Fruit fly (Drosophila melanogaster) whole organism, embryonic: ENCODE measurements around the gene Drsl2.

Experiments used
- CG10366 ChIP-seq: fragments of 200-800 bp; sonication (Bioruptor generic); IDR thresholded peaks from 2 replicates; pipeline ENCODE4 v1.3.6; 2022; ENCODE audit warnings: missing biosample characterization, missing genetic modification characterization
- CG10654 ChIP-seq: fragments of 200-800 bp; sonication (Bioruptor generic); optimal IDR thresholded peaks from 2 replicates; lab custom pipeline; 2016; ENCODE audit warnings: missing biosample characterization, missing genetic modification characterization
- CG11695 ChIP-seq: fragments of 200-800 bp; sonication (Bioruptor generic); IDR thresholded peaks from 3 replicates; pipeline ENCODE4 v1.3.6; 2022; ENCODE audit warnings: missing biosample characterization, missing genetic modification characterization
- CG13424 ChIP-seq: fragments of 200-800 bp; sonication (Bioruptor generic); optimal IDR thresholded peaks from 2 replicates; lab custom pipeline; 2019; ENCODE audit warnings: missing biosample characterization, mild to moderate bottlenecking, missing genetic modification characterization, moderate library complexity
- CG1529 ChIP-seq: fragments of 200-800 bp; sonication (Bioruptor generic); optimal IDR thresholded peaks from 3 replicates; lab custom pipeline; 2018; ENCODE audit warnings: missing biosample characterization, missing genetic modification characterization
- CG17186 ChIP-seq: fragments of 200-800 bp; sonication (Bioruptor generic); optimal IDR thresholded peaks from 3 replicates; lab custom pipeline; 2017; ENCODE audit warnings: missing biosample characterization, missing genetic modification reagents, missing genetic modification characterization
- CG18476 ChIP-seq: fragments of 200-800 bp; sonication (Bioruptor generic); optimal IDR thresholded peaks from 2 replicates; lab custom pipeline; 2016; ENCODE audit warnings: missing biosample characterization, mild to moderate bottlenecking, missing genetic modification characterization
- CG2129 ChIP-seq: fragments of 200-800 bp; sonication (Bioruptor generic); IDR thresholded peaks from 2 replicates; pipeline ENCODE4 v1.3.6; 2022; ENCODE audit warnings: missing biosample characterization, missing genetic modification characterization; ENCODE audit not compliant: partially characterized antibody
- CG2199 ChIP-seq: fragments of 200-800 bp; sonication (Bioruptor generic); IDR thresholded peaks from 3 replicates; pipeline ENCODE4 v1.3.6; 2022; ENCODE audit warnings: missing biosample characterization, missing genetic modification characterization
- CG30403 ChIP-seq: fragments of 200-800 bp; sonication (Bioruptor generic); optimal IDR thresholded peaks from 3 replicates; lab custom pipeline; 2016; ENCODE audit warnings: missing biosample characterization, missing genetic modification characterization
- CG30431 ChIP-seq: fragments of 200-800 bp; sonication (Bioruptor generic); optimal IDR thresholded peaks from 2 replicates; lab custom pipeline; 2017; ENCODE audit warnings: missing biosample characterization, missing genetic modification characterization
- CG31388 ChIP-seq: fragments of 200-800 bp; sonication (Bioruptor generic); optimal IDR thresholded peaks from 2 replicates; lab custom pipeline; 2016; ENCODE audit warnings: missing biosample characterization, missing genetic modification characterization
- CG3838 ChIP-seq: fragments of 200-800 bp; sonication (Bioruptor generic); optimal IDR thresholded peaks from 3 replicates; lab custom pipeline; 2016; ENCODE audit warnings: missing biosample characterization, missing genetic modification characterization
- CG4282 ChIP-seq: fragments of 200-800 bp; sonication (Bioruptor generic); optimal IDR thresholded peaks from 2 replicates; lab custom pipeline; 2016; ENCODE audit warnings: missing biosample characterization, missing genetic modification characterization
- CG4360 ChIP-seq: fragments of 200-800 bp; sonication (Bioruptor generic); IDR thresholded peaks from 2 replicates; pipeline ENCODE4 v1.3.6; 2022; ENCODE audit warnings: missing biosample characterization, missing genetic modification characterization
- CG4424 ChIP-seq: fragments of 200-800 bp; sonication (Bioruptor generic); optimal IDR thresholded peaks from 3 replicates; lab custom pipeline; 2016; ENCODE audit warnings: missing biosample characterization, missing genetic modification characterization
- CG6254 ChIP-seq: fragments of 200-800 bp; sonication (Bioruptor generic); optimal IDR thresholded peaks from 3 replicates; lab custom pipeline; 2017; ENCODE audit warnings: mild to moderate bottlenecking, missing biosample characterization, missing genetic modification reagents, missing genetic modification characterization
- CG6654 ChIP-seq: fragments of 200-800 bp; sonication (Bioruptor generic); optimal IDR thresholded peaks from 2 replicates; lab custom pipeline; 2017; ENCODE audit warnings: missing biosample characterization, mild to moderate bottlenecking, missing genetic modification characterization
- CG7839 ChIP-seq: fragments of 200-800 bp; sonication (Bioruptor generic); optimal IDR thresholded peaks from 3 replicates; lab custom pipeline; 2018; ENCODE audit warnings: missing biosample characterization, mild to moderate bottlenecking, missing genetic modification characterization, moderate library complexity
- Camta ChIP-seq: fragments of 200-800 bp; sonication (Bioruptor generic); optimal IDR thresholded peaks from 2 replicates; lab custom pipeline; 2016; ENCODE audit warnings: missing biosample characterization, missing genetic modification characterization
- D19B ChIP-seq: fragments of 200-800 bp; sonication (Bioruptor generic); optimal IDR thresholded peaks from 2 replicates; lab custom pipeline; 2017; ENCODE audit warnings: missing biosample characterization, mild to moderate bottlenecking, missing genetic modification characterization
- Deaf1 ChIP-seq: fragments of 200-800 bp; optimal IDR thresholded peaks from 3 replicates; lab custom pipeline; 2019; ENCODE audit warnings: missing biosample characterization, mild to moderate bottlenecking, missing genetic modification characterization, moderate library complexity
- Drgx ChIP-seq: fragments of 200-800 bp; sonication (Bioruptor generic); IDR thresholded peaks from 2 replicates; pipeline ENCODE4 v1.3.6; 2022; ENCODE audit warnings: missing biosample characterization, missing genetic modification characterization
- Eip74EF ChIP-seq, 2 experiments: fragments of 200-800 bp in 1 of 2; fragments of >200 bp in 1 of 2; sonication (Bioruptor generic) in 1 of 2; optimal IDR thresholded peaks; 2 replicates each; lab custom pipeline; 2017 to 2019; ENCODE audit warnings: missing biosample characterization in 2 of 2, missing genetic modification characterization in 2 of 2, mild to moderate bottlenecking in 1 of 2, moderate library complexity in 1 of 2
- Elba2 ChIP-seq: fragments of 200-800 bp; sonication (Bioruptor generic); optimal IDR thresholded peaks from 3 replicates; lab custom pipeline; 2016; ENCODE audit warnings: missing biosample characterization, missing genetic modification characterization
- Hey ChIP-seq: fragments of 200-800 bp; sonication (Bioruptor generic); optimal IDR thresholded peaks from 3 replicates; lab custom pipeline; 2018; ENCODE audit warnings: missing biosample characterization, mild to moderate bottlenecking, missing genetic modification characterization
- Jarid2 ChIP-seq: fragments of 200-800 bp; sonication (Bioruptor generic); optimal IDR thresholded peaks from 3 replicates; lab custom pipeline; 2017; ENCODE audit warnings: mild to moderate bottlenecking, missing biosample characterization, missing genetic modification reagents, missing genetic modification characterization
- Meics ChIP-seq: fragments of 200-800 bp; sonication (Bioruptor generic); optimal IDR thresholded peaks from 2 replicates; lab custom pipeline; 2017; ENCODE audit warnings: missing biosample characterization, mild to moderate bottlenecking, missing genetic modification characterization
- Oaz ChIP-seq: fragments of 200-800 bp; sonication (Bioruptor generic); IDR thresholded peaks from 2 replicates; pipeline ENCODE4 v1.3.6; 2022; ENCODE audit warnings: missing biosample characterization, missing genetic modification characterization
- Poxn ChIP-seq: fragments of 200-800 bp; sonication (Bioruptor generic); IDR thresholded peaks from 2 replicates; pipeline ENCODE4 v1.3.6; 2022; ENCODE audit warnings: missing biosample characterization, missing genetic modification characterization
- Sin3A ChIP-seq: fragments of >200 bp; optimal IDR thresholded peaks from 2 replicates; lab custom pipeline; 2018
- Spps ChIP-seq: fragments of 200-800 bp; sonication (Bioruptor generic); optimal IDR thresholded peaks from 2 replicates; lab custom pipeline; 2018; ENCODE audit warnings: missing biosample characterization, mild to moderate bottlenecking, missing genetic modification characterization
- Ssrp ChIP-seq: fragments of 200-800 bp; sonication (Bioruptor generic); optimal IDR thresholded peaks from 2 replicates; lab custom pipeline; 2018; ENCODE audit warnings: missing biosample characterization, mild to moderate bottlenecking, missing genetic modification characterization, moderate library complexity
- Taf1 ChIP-seq: fragments of 200-800 bp; sonication (Bioruptor generic); IDR thresholded peaks from 2 replicates; pipeline ENCODE4 v1.3.6; 2022; ENCODE audit warnings: missing biosample characterization, missing genetic modification characterization
- bowl ChIP-seq: fragments of 200-800 bp; sonication (Bioruptor generic); IDR thresholded peaks from 2 replicates; pipeline ENCODE4 v1.3.6; 2022; ENCODE audit warnings: missing biosample characterization, missing genetic modification characterization
- cad ChIP-seq: fragments of >200 bp; optimal IDR thresholded peaks from 2 replicates; lab custom pipeline; 2017; ENCODE audit warnings: missing biosample characterization, missing genetic modification characterization
- cato ChIP-seq: fragments of 200-800 bp; sonication (Bioruptor generic); optimal IDR thresholded peaks from 2 replicates; lab custom pipeline; 2016; ENCODE audit warnings: missing biosample characterization, missing genetic modification characterization, borderline replicate concordance
- croc ChIP-seq: fragments of 200-800 bp; sonication (Bioruptor generic); conservative IDR thresholded peaks from 3 replicates; pipeline ENCODE4 v1.3.6; 2022; ENCODE audit warnings: missing biosample characterization, missing genetic modification characterization
- en ChIP-seq: fragments of 200-800 bp; sonication (Bioruptor generic); optimal IDR thresholded peaks from 2 replicates; lab custom pipeline; 2016; ENCODE audit warnings: missing biosample characterization, missing genetic modification characterization
- gem ChIP-seq: fragments of 200-800 bp; sonication (Bioruptor generic); optimal IDR thresholded peaks from 2 replicates; lab custom pipeline; 2019; ENCODE audit warnings: missing biosample characterization, mild to moderate bottlenecking, missing genetic modification characterization, moderate library complexity
- gfzf ChIP-seq: fragments of 200-800 bp; sonication (Bioruptor generic); optimal IDR thresholded peaks from 2 replicates; lab custom pipeline; 2016; ENCODE audit warnings: missing biosample characterization, mild to moderate bottlenecking, missing genetic modification characterization, moderate library complexity
- grau ChIP-seq: fragments of 200-800 bp; optimal IDR thresholded peaks from 3 replicates; lab custom pipeline; 2019; ENCODE audit warnings: missing biosample characterization, mild to moderate bottlenecking, missing genetic modification characterization, moderate library complexity
- nau ChIP-seq: fragments of 200-800 bp; sonication (Bioruptor generic); optimal IDR thresholded peaks from 3 replicates; lab custom pipeline; 2017; ENCODE audit warnings: missing biosample characterization, mild to moderate bottlenecking, missing genetic modification characterization, missing genetic modification reagents
- nerfin-2 ChIP-seq: fragments of 200-800 bp; sonication (Bioruptor generic); IDR thresholded peaks from 2 replicates; pipeline ENCODE4 v1.3.6; 2022; ENCODE audit warnings: missing biosample characterization, missing genetic modification characterization; ENCODE audit not compliant: partially characterized antibody
- p53 ChIP-seq: fragments of 200-800 bp; sonication (Bioruptor generic); optimal IDR thresholded peaks from 2 replicates; lab custom pipeline; 2016; ENCODE audit warnings: missing biosample characterization, missing genetic modification characterization
- peb ChIP-seq: fragments of 200-800 bp; sonication (Bioruptor generic); IDR thresholded peaks from 2 replicates; pipeline ENCODE4 v1.3.6; 2022; ENCODE audit warnings: missing biosample characterization, missing genetic modification characterization
- pnt ChIP-seq: fragments of 200-800 bp; sonication (Bioruptor generic); optimal IDR thresholded peaks from 3 replicates; lab custom pipeline; 2016; ENCODE audit warnings: missing biosample characterization, missing genetic modification characterization
- sim ChIP-seq: fragments of 200-800 bp; sonication (Bioruptor generic); IDR thresholded peaks from 2 replicates; pipeline ENCODE4 v1.3.6; 2022; ENCODE audit warnings: missing biosample characterization, missing genetic modification characterization
- ssp ChIP-seq: fragments of 200-800 bp; sonication (Bioruptor generic); IDR thresholded peaks from 2 replicates; pipeline ENCODE4 v1.3.6; 2022; ENCODE audit warnings: missing biosample characterization, missing genetic modification characterization
- wdn ChIP-seq: fragments of 200-800 bp; sonication (Bioruptor generic); IDR thresholded peaks from 2 replicates; pipeline ENCODE4 v1.3.6; 2022; ENCODE audit warnings: missing biosample characterization, missing genetic modification characterization
- zen ChIP-seq: fragments of 200-800 bp; sonication (Bioruptor generic); optimal IDR thresholded peaks from 3 replicates; lab custom pipeline; 2018; ENCODE audit warnings: missing biosample characterization, mild to moderate bottlenecking, missing genetic modification characterization, moderate library complexity

The Drsl2 gene

dm6 chr3L:3338882-3339590, 24.9 kb downstream of the Drsl2 start:
- TF ChIP-seq CG17186, result no peak
- TF ChIP-seq grau, result peak; percentile 2
- TF ChIP-seq ssp, result no peak
- no peak for TF ChIP-seq nau (GFP tag; lab: Kevin White, UChicago)
- TF ChIP-seq CG6254, result peak; percentile 27
- no peak for TF ChIP-seq Oaz (GFP tag; lab: Robert Waterston, UW)
- no peak for TF ChIP-seq peb (GFP tag; lab: Robert Waterston, UW)
- TF ChIP-seq p53 (GFP tag; lab: Kevin White, UChicago), result no peak
- peak; percentile 91 for TF ChIP-seq Elba2 (GFP tag; lab: Kevin White, UChicago)
- TF ChIP-seq Jarid2, result no peak
- TF ChIP-seq bowl (GFP tag; lab: Robert Waterston, UW), result no peak
- TF ChIP-seq Eip74EF (GFP tag; optimal IDR thresholded peaks at IDR 0.05; lab: Kevin White, UChicago), result no peak
- TF ChIP-seq Drgx (GFP tag; lab: Robert Waterston, UW), result peak; percentile 75
- TF ChIP-seq nerfin-2 (GFP tag; lab: Robert Waterston, UW), result no peak
- TF ChIP-seq zen (tag; lab: Kevin White, UChicago), result peak; percentile 47
- TF ChIP-seq CG2129 (GFP tag; lab: Robert Waterston, UW), result no peak
- peak; percentile 93 for TF ChIP-seq CG6654 (GFP tag; lab: Kevin White, UChicago)
- 0 out of 3 replicates have a peak, but pooled peaks have one; percentile 41 for TF ChIP-seq CG2199 (GFP tag; lab: Robert Waterston, UW)
- TF ChIP-seq CG7839 (tag; lab: Kevin White, UChicago), result no peak
- TF ChIP-seq cato (GFP tag; lab: Kevin White, UChicago), result no peak
- no peak for TF ChIP-seq en (GFP tag; lab: Kevin White, UChicago)
- no peak for TF ChIP-seq Deaf1 (tag; lab: Kevin White, UChicago)
- TF ChIP-seq CG10366 (GFP tag; lab: Robert Waterston, UW), result no peak
- TF ChIP-seq CG1529, result no peak
- TF ChIP-seq CG31388 (GFP tag; lab: Kevin White, UChicago), result no peak
- peak; percentile 23; the same call in 1 of the 3 replicates for TF ChIP-seq croc (GFP tag; lab: Robert Waterston, UW)
- peak; percentile 39 for TF ChIP-seq Ssrp
- TF ChIP-seq CG3838 (GFP tag; lab: Kevin White, UChicago), result no peak
- TF ChIP-seq CG4282 (GFP tag; lab: Kevin White, UChicago), result no peak
- TF ChIP-seq sim (GFP tag; lab: Robert Waterston, UW), result no peak
- TF ChIP-seq Meics (GFP tag; lab: Kevin White, UChicago), result no peak
- no peak for TF ChIP-seq CG18476 (GFP tag; lab: Kevin White, UChicago)
- no peak for TF ChIP-seq CG30431
- TF ChIP-seq CG4360 (GFP tag; lab: Robert Waterston, UW), result peak; percentile 92
- TF ChIP-seq Spps (tag; lab: Kevin White, UChicago), result no peak
- no peak for TF ChIP-seq Hey (tag; lab: Kevin White, UChicago)
- no peak for TF ChIP-seq Poxn (GFP tag; lab: Robert Waterston, UW)
- no peak for TF ChIP-seq wdn (GFP tag; lab: Robert Waterston, UW)
- peak; percentile 48 for TF ChIP-seq cad (GFP tag; lab: Kevin White, UChicago)
- TF ChIP-seq pnt, result no peak
- TF ChIP-seq gfzf, result no peak
- no peak for TF ChIP-seq CG11695 (GFP tag; lab: Robert Waterston, UW)
- TF ChIP-seq Sin3A (lab: Kevin White, UChicago), result no peak
- peak; percentile 7 for TF ChIP-seq CG4424
- TF ChIP-seq CG10654 (GFP tag; lab: Kevin White, UChicago), result no peak
- no peak for TF ChIP-seq Taf1
- no peak for TF ChIP-seq D19B (GFP tag; lab: Kevin White, UChicago)
- TF ChIP-seq gem (tag; lab: Kevin White, UChicago), result peak; percentile 25
- TF ChIP-seq Camta (GFP tag; lab: Kevin White, UChicago), result no peak
- no peak for TF ChIP-seq CG30403 (GFP tag; lab: Kevin White, UChicago)
- peak; percentile 10 for TF ChIP-seq CG13424
